Fruit fly (Drosophila melanogaster): ENCODE results near the gene promL.
A peak's percentile ranks its signal among the peaks of the same experiment; 100 is the strongest.

Gene promL

dm6 chr3L:3127544-3127943 lies at the start of gene promL (continued):
- TF ChIP-seq gfzf (GFP tag; optimal IDR thresholded peaks at IDR 0.05) (peak; percentile 99), CG1792 (GFP tag; optimal IDR thresholded peaks at IDR 0.05) (no peak), Doc2 (GFP tag; IDR thresholded peaks at IDR 0.05) (no peak), E2f1 (GFP tag; IDR thresholded peaks at IDR 0.05) (no peak), btn (GFP tag; optimal IDR thresholded peaks at IDR 0.05) (peak; percentile 16), tll (GFP tag; optimal IDR thresholded peaks at IDR 0.05) (no peak), CG2199 (GFP tag; IDR thresholded peaks at IDR 0.05) (0 out of 3 replicates have a peak, but pooled peaks have one; percentile 55), CG7745 (tag; optimal IDR thresholded peaks at IDR 0.05) (no peak), CrebB (tag; optimal IDR thresholded peaks at IDR 0.05) (peak; percentile 70), sima (GFP tag; optimal IDR thresholded peaks at IDR 0.05) (no peak), CG4424 (GFP tag; optimal IDR thresholded peaks at IDR 0.05) (peak; percentile 37), CG6765 (GFP tag; optimal IDR thresholded peaks at IDR 0.05) (peak; percentile 81), zf30C (GFP tag; optimal IDR thresholded peaks at IDR 0.05) (peak; percentile 23), wor (GFP tag; IDR thresholded peaks at IDR 0.05) (no peak), CG5245 (GFP tag; optimal IDR thresholded peaks at IDR 0.05) (peak; percentile 27), Tbp (GFP tag; optimal IDR thresholded peaks at IDR 0.05) (no peak), zfh1 (GFP tag; IDR thresholded peaks at IDR 0.05) (peak; percentile 64; the same call in 2 of the 3 replicates), Ets97D (GFP tag; optimal IDR thresholded peaks at IDR 0.05) (peak; percentile 98), CG3065 (GFP tag; optimal IDR thresholded peaks at IDR 0.05) (no peak), ash1 (GFP tag; optimal IDR thresholded peaks at IDR 0.05) (peak; percentile 32), lbe (GFP tag; optimal IDR thresholded peaks at IDR 0.05) (peak; percentile 54), Nf-YB (GFP tag; optimal IDR thresholded peaks at IDR 0.05) (peak; percentile 58), CG12391 (tag; optimal IDR thresholded peaks at IDR 0.05) (peak; percentile 63), gce (GFP tag; IDR thresholded peaks at IDR 0.05) (no peak), CG4730 (GFP tag; IDR thresholded peaks at IDR 0.05) (no peak), gt (GFP tag; IDR thresholded peaks at IDR 0.05) (no peak), Spps (tag; optimal IDR thresholded peaks at IDR 0.05) (peak; percentile 14)

dm6 chr3L:3172445-3172844 lies 44.9 kb upstream of the promL start, which contains the start of gene CG14963:
TSS of gene CG14963 (minus strand) at chr3L:3172545.
- no peak for TF ChIP-seq CG11695 (GFP tag; IDR thresholded peaks at IDR 0.05)

dm6 chr3L:3169107-3169506 lies 41.6 kb upstream of the promL start, which contains the start of the genes CG32278 and CG32281:
TSS of gene CG32278 (plus strand) at chr3L:3169286.
TSS of gene CG32281 (plus strand) at chr3L:3169375.
- peak; percentile 41 for TF ChIP-seq stwl (tag; optimal IDR thresholded peaks at IDR 0.05)
- TF ChIP-seq Med (GFP tag), result no peak
- TF ChIP-seq sens (GFP tag), result no peak
- TF ChIP-seq CG2712 (tag; optimal IDR thresholded peaks at IDR 0.05), result no peak
- peak; percentile 41 for TF ChIP-seq trem (tag; optimal IDR thresholded peaks at IDR 0.05)
- no peak for TF ChIP-seq bcd (GFP tag; optimal IDR thresholded peaks at IDR 0.05)
- TF ChIP-seq stc (GFP tag; IDR thresholded peaks at IDR 0.05), result no peak
- no peak for TF ChIP-seq zf30C (GFP tag; optimal IDR thresholded peaks at IDR 0.05)
- TF ChIP-seq da (GFP tag; optimal IDR thresholded peaks at IDR 0.05), result no peak
- no peak for TF ChIP-seq HLH4C (GFP tag; IDR thresholded peaks at IDR 0.05; ENCODE audit: partially characterized antibody)
- peak; percentile 18 for TF ChIP-seq CG14710 (tag; optimal IDR thresholded peaks at IDR 0.05)
- TF ChIP-seq CG15696 (tag; optimal IDR thresholded peaks at IDR 0.05), result no peak
- no peak for TF ChIP-seq gcm2 (GFP tag; optimal IDR thresholded peaks at IDR 0.05)
- TF ChIP-seq CG32772 (GFP tag; IDR thresholded peaks at IDR 0.05), result no peak
- no peak for TF ChIP-seq ac (GFP tag; optimal IDR thresholded peaks at IDR 0.05)
- TF ChIP-seq ttk (GFP tag; IDR thresholded peaks at IDR 0.05), result no peak
- TF ChIP-seq CG9797 (GFP tag; optimal IDR thresholded peaks at IDR 0.05), result peak; percentile 52
- TF ChIP-seq CG3995 (GFP tag; optimal IDR thresholded peaks at IDR 0.05), result peak; percentile 67
- peak; percentile 28 for TF ChIP-seq CG4617 (GFP tag; optimal IDR thresholded peaks at IDR 0.05; ENCODE audit: borderline replicate concordance)
- TF ChIP-seq fd64A (GFP tag; optimal IDR thresholded peaks at IDR 0.05), result no peak
- TF ChIP-seq psq (GFP tag; optimal IDR thresholded peaks at IDR 0.05), result no peak
- peak; percentile 19; the same call in 1 of the 2 replicates for TF ChIP-seq MBD-R2 (GFP tag; IDR thresholded peaks at IDR 0.05)
- no peak for TF ChIP-seq CG18764 (GFP tag; optimal IDR thresholded peaks at IDR 0.05)
- no peak for TF ChIP-seq hth (optimal IDR thresholded peaks at IDR 0.05)
